Worm (Caenorhabditis elegans): ENCODE results near the gene C14E2.11.

DNA sequence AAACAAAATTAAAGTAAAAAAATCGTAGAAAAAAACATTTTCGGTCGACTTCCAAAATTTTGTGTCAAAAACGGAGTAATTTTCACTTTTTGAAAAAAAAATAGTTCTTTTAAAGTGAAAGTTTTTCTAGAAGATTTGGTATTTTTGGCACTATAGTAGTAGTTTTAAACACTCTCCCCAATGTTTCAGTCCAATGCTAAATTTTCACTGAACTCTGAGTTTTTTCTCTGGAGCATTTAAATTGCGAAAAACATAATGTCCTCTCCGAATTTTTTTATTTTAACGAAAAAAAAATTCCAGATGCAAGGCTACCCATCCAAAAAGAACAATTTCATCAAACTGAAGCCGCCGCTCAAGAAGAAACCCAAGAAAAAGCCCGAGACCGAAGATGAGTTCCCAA lies 14.8 kb downstream of the C14E2.11 start, which contains the start of gene C14E2.7:
- TF ChIP-seq dox-1 (GFP tag; IDR thresholded peaks at IDR 0.05) (no peak), attf-3 (GFP tag; conservative IDR thresholded peaks at IDR 0.05) (no peak), mel-28 (tag; optimal IDR thresholded peaks at IDR 0.05; ENCODE audit: borderline replicate concordance) (no peak), athp-1 (tag; optimal IDR thresholded peaks at IDR 0.05) (no peak), C17E4.6 (GFP tag; IDR thresholded peaks at IDR 0.05) (no peak), him-1 (tag; optimal IDR thresholded peaks at IDR 0.05) (no peak), aptf-3 (GFP tag; IDR thresholded peaks at IDR 0.05) (no peak), Y53F4B.3 (GFP tag; IDR thresholded peaks at IDR 0.05) (no peak), unc-130 (GFP tag; optimal IDR thresholded peaks at IDR 0.05) (no peak)

Data from whole organism, young adult.